Worm (Caenorhabditis elegans) whole organism, young adult: ENCODE results near the gene abu-14.

Experiments used
- B0035.1 ChIP-seq: sonication (generic microtip); optimal IDR thresholded peaks from 2 replicates; lab custom pipeline; 2016; ENCODE audit warnings: missing genetic modification characterization, mild to moderate bottlenecking, missing compliant biosample characterization, missing genotype, missing genetic modification reagents
- B0261.1 ChIP-seq: sonication (generic microtip); optimal IDR thresholded peaks from 2 replicates; lab custom pipeline; 2016; ENCODE audit warnings: mild to moderate bottlenecking, missing genetic modification characterization, moderate library complexity, missing compliant biosample characterization
- D2030.7 ChIP-seq: fragments of 200-800 bp; sonication (Bioruptor generic); IDR thresholded peaks from 2 replicates; pipeline ENCODE4 v1.3.6; 2022; ENCODE audit warnings: missing genetic modification reagents, missing genetic modification characterization, missing compliant biosample characterization
- F23B12.7 ChIP-seq: sonication (generic microtip); optimal IDR thresholded peaks from 2 replicates; lab custom pipeline; 2017; ENCODE audit warnings: missing genetic modification characterization, mild to moderate bottlenecking, missing compliant biosample characterization, antibody characterized with exemption, moderate library complexity; ENCODE audit not compliant: insufficient read depth
- F57C9.4 ChIP-seq: sonication (generic microtip); optimal IDR thresholded peaks from 2 replicates; lab custom pipeline; 2017; ENCODE audit warnings: mild to moderate bottlenecking, missing genetic modification characterization, missing compliant biosample characterization
- T26A5.8 ChIP-seq: sonication (generic microtip); optimal IDR thresholded peaks from 2 replicates; lab custom pipeline; 2016; ENCODE audit warnings: missing genetic modification characterization, missing compliant biosample characterization
- Y56A3A.18 ChIP-seq: fragments of 200-800 bp; sonication (Bioruptor generic); IDR thresholded peaks from 2 replicates; pipeline ENCODE4 v1.3.6; 2022; ENCODE audit warnings: missing genetic modification reagents, missing genetic modification characterization, missing compliant biosample characterization
- ZK185.1 ChIP-seq: sonication (generic microtip); optimal IDR thresholded peaks from 2 replicates; lab custom pipeline; 2016; ENCODE audit warnings: mild to moderate bottlenecking, missing genetic modification characterization, missing compliant biosample characterization; ENCODE audit not compliant: poor library complexity, severe bottlenecking
- attf-3 ChIP-seq: fragments of 200-800 bp; sonication (Bioruptor generic); conservative IDR thresholded peaks from 2 replicates; pipeline ENCODE4 v1.3.6; 2022; ENCODE audit warnings: missing genetic modification reagents, missing genetic modification characterization, missing compliant biosample characterization
- bed-2 ChIP-seq: fragments of 200-800 bp; sonication (Bioruptor generic); IDR thresholded peaks from 2 replicates; pipeline ENCODE4 v1.3.6; 2022; ENCODE audit warnings: missing genetic modification reagents, missing genetic modification characterization, missing compliant biosample characterization
- ccch-3 ChIP-seq: fragments of 200-800 bp; sonication (Bioruptor generic); optimal IDR thresholded peaks from 2 replicates; lab custom pipeline; 2018; ENCODE audit warnings: mild to moderate bottlenecking, missing genetic modification characterization, missing compliant biosample characterization
- cebp-1 ChIP-seq, 2 experiments: fragments of 200-800 bp in 1 of 2; sonication (Bioruptor generic) in 1 of 2; sonication (generic microtip) in 1 of 2; IDR thresholded peaks in 1 of 2; optimal IDR thresholded peaks in 1 of 2; 2 replicates each; pipeline versions ENCODE4 v1.3.6 to Lab custom; 2017 to 2022; ENCODE audit warnings: missing compliant biosample characterization in 2 of 2, missing genetic modification characterization in 2 of 2, mild to moderate bottlenecking in 1 of 2, missing genetic modification reagents in 1 of 2, moderate library complexity in 1 of 2
- cebp-2 ChIP-seq: fragments of 200-800 bp; sonication (Bioruptor generic); IDR thresholded peaks from 2 replicates; pipeline ENCODE4 v1.3.6; 2022; ENCODE audit warnings: missing genetic modification characterization, missing compliant biosample characterization
- ceh-100 ChIP-seq: fragments of 200-800 bp; sonication (Bioruptor generic); IDR thresholded peaks from 2 replicates; pipeline ENCODE4 v1.3.6; 2022; ENCODE audit warnings: missing genetic modification reagents, missing genetic modification characterization, missing compliant biosample characterization
- ceh-27 ChIP-seq: fragments of 200-800 bp; sonication (Bioruptor generic); optimal IDR thresholded peaks from 2 replicates; lab custom pipeline; 2018; ENCODE audit warnings: mild to moderate bottlenecking, missing genetic modification characterization, moderate library complexity, missing compliant biosample characterization
- dox-1 ChIP-seq: fragments of 200-800 bp; sonication (Bioruptor generic); IDR thresholded peaks from 2 replicates; pipeline ENCODE4 v1.3.6; 2022; ENCODE audit warnings: missing genetic modification reagents, missing genetic modification characterization, missing compliant biosample characterization
- efl-1 ChIP-seq: fragments of 150-350 bp; optimal IDR thresholded peaks from 2 replicates; lab custom pipeline; 2014; ENCODE audit warnings: missing biosample characterization, missing genetic modification reagents, missing genetic modification characterization
- egl-18 ChIP-seq: fragments of 200-800 bp; sonication (Bioruptor generic); IDR thresholded peaks from 2 replicates; pipeline ENCODE4 v1.3.6; 2022; ENCODE audit warnings: missing genetic modification reagents, missing genetic modification characterization, missing compliant biosample characterization
- hrde-1 ChIP-seq: sonication (generic microtip); optimal IDR thresholded peaks from 2 replicates; lab custom pipeline; 2016; ENCODE audit warnings: missing genetic modification characterization, mild to moderate bottlenecking, missing compliant biosample characterization, moderate library complexity, missing genotype, missing genetic modification reagents, borderline replicate concordance
- let-526 ChIP-seq: fragments of 200-800 bp; sonication (Bioruptor generic); IDR thresholded peaks from 2 replicates; pipeline ENCODE4 v1.3.6; 2022; ENCODE audit warnings: missing genetic modification reagents, missing genetic modification characterization, missing compliant biosample characterization
- let-607 ChIP-seq, 2 experiments: fragments of 200-800 bp in 1 of 2; sonication (Bioruptor generic) in 1 of 2; sonication (generic microtip) in 1 of 2; optimal IDR thresholded peaks; 2 replicates each; lab custom pipeline; 2016 to 2018; ENCODE audit warnings: mild to moderate bottlenecking in 2 of 2, missing compliant biosample characterization in 2 of 2, missing genetic modification characterization in 2 of 2, moderate library complexity in 2 of 2, missing genotype in 1 of 2
- lin-35 ChIP-seq, 3 experiments: fragments of 150-350 bp in 2 of 3; sonication (generic microtip) in 1 of 3; optimal IDR thresholded peaks; 2 replicates each; lab custom pipeline; 2014 to 2018; ENCODE audit warnings: missing biosample characterization in 3 of 3, missing genetic modification characterization in 3 of 3, missing genetic modification reagents in 3 of 3
- lir-1 ChIP-seq: fragments of 200-800 bp; sonication (Bioruptor generic); conservative IDR thresholded peaks from 2 replicates; pipeline ENCODE4 v1.3.6; 2022; ENCODE audit warnings: missing genetic modification reagents, missing genetic modification characterization, missing compliant biosample characterization
- lsl-1 ChIP-seq: fragments of 200-800 bp; sonication (Bioruptor generic); optimal IDR thresholded peaks from 2 replicates; lab custom pipeline; 2018; ENCODE audit warnings: mild to moderate bottlenecking, missing genetic modification characterization, moderate library complexity, missing compliant biosample characterization
- mes-4 ChIP-seq: sonication (generic microtip); optimal IDR thresholded peaks from 2 replicates; lab custom pipeline; 2016; ENCODE audit warnings: missing genotype, missing genetic modification characterization, missing compliant biosample characterization
- mxl-1 ChIP-seq: sonication (generic microtip); optimal IDR thresholded peaks from 2 replicates; lab custom pipeline; 2016; ENCODE audit warnings: missing genetic modification characterization, missing compliant biosample characterization
- nfya-2 ChIP-seq: fragments of 200-800 bp; sonication (Bioruptor generic); IDR thresholded peaks from 2 replicates; pipeline ENCODE4 v1.3.6; 2022; ENCODE audit warnings: missing genetic modification reagents, missing genetic modification characterization, missing compliant biosample characterization
- nfyb-1 ChIP-seq: fragments of 200-800 bp; sonication (Bioruptor generic); IDR thresholded peaks from 2 replicates; pipeline ENCODE4 v1.3.6; 2022; ENCODE audit warnings: missing genetic modification reagents, missing genetic modification characterization, missing compliant biosample characterization
- nhr-120 ChIP-seq: fragments of 200-800 bp; sonication (Bioruptor generic); IDR thresholded peaks from 2 replicates; pipeline ENCODE4 v1.3.6; 2022; ENCODE audit warnings: missing genetic modification characterization, missing compliant biosample characterization
- snpc-1.3 ChIP-seq: sonication (generic microtip); optimal IDR thresholded peaks from 2 replicates; lab custom pipeline; 2017; ENCODE audit warnings: missing genetic modification characterization, mild to moderate bottlenecking, missing compliant biosample characterization, antibody characterized with exemption, moderate library complexity, missing genotype, missing genetic modification reagents; ENCODE audit not compliant: insufficient read depth
- tlf-1 ChIP-seq: fragments of 200-800 bp; sonication (Bioruptor generic); optimal IDR thresholded peaks from 2 replicates; lab custom pipeline; 2018; ENCODE audit warnings: mild to moderate bottlenecking, missing genetic modification characterization, missing compliant biosample characterization
- unc-62 ChIP-seq: fragments of 150-350 bp; optimal IDR thresholded peaks from 2 replicates; lab custom pipeline; 2014; ENCODE audit warnings: missing biosample characterization, missing genetic modification reagents, missing genetic modification characterization
- ztf-28 ChIP-seq: fragments of 200-800 bp; sonication (Bioruptor generic); IDR thresholded peaks from 2 replicates; pipeline ENCODE4 v1.3.6; 2022; ENCODE audit warnings: missing genetic modification reagents, missing genetic modification characterization, missing compliant biosample characterization
- ztf-6 ChIP-seq: fragments of 200-800 bp; sonication (Bioruptor generic); IDR thresholded peaks from 2 replicates; pipeline ENCODE4 v1.3.6; 2022; ENCODE audit warnings: missing genetic modification reagents, missing genetic modification characterization, missing compliant biosample characterization

abu-14 gene

ce11 chrII:9241610-9242009, 14.6 kb upstream of the abu-14 start:
- TF ChIP-seq nfya-2 (GFP tag; lab: Robert Waterston, UW) (no peak), cebp-1 (GFP tag; IDR thresholded peaks at IDR 0.05; lab: Robert Waterston, UW) (no peak), cebp-1 (tag; optimal IDR thresholded peaks at IDR 0.05; lab: Kevin White, UChicago) (no peak)

- TF ChIP-seq snpc-1.3 (tag; lab: Kevin White, UChicago) = no peak
- TF ChIP-seq lsl-1 (GFP tag; lab: Kevin White, UChicago) = no peak
- TF ChIP-seq dox-1 (GFP tag; lab: Robert Waterston, UW) = no peak
- TF ChIP-seq cebp-2 = no peak
- TF ChIP-seq ceh-100 (GFP tag; lab: Robert Waterston, UW) = no peak
- TF ChIP-seq, all 124 proteins: peak for 0
Measured at ce11 chrII:9237719-9238118, 10.7 kb upstream of the abu-14 start.

ce11 chrII:9236972-9237371, 10.0 kb upstream of the abu-14 start:
- no peak for TF ChIP-seq B0261.1
- no peak for TF ChIP-seq mxl-1 (tag; lab: Kevin White, UChicago)

ce11 chrII:9236283-9236682, 9.3 kb upstream of the abu-14 start, which contains the start of gene T26C5.3:
TSS of gene T26C5.3 (plus strand) at chrII:9236583.
- TF ChIP-seq D2030.7 (GFP tag; lab: Robert Waterston, UW) = no peak
- no peak for TF ChIP-seq F23B12.7 (tag; lab: Kevin White, UChicago)
- TF ChIP-seq egl-18 = no peak
- no peak for TF ChIP-seq nfyb-1 (GFP tag; lab: Robert Waterston, UW)
- no peak for TF ChIP-seq F57C9.4 (tag; lab: Kevin White, UChicago)
- TF ChIP-seq unc-62 = no peak
- TF ChIP-seq let-607 (tag; optimal IDR thresholded peaks at IDR 0.05; lab: Kevin White, UChicago) = no peak
- no peak for TF ChIP-seq tlf-1 (GFP tag; lab: Kevin White, UChicago)
- TF ChIP-seq dox-1 (GFP tag; lab: Robert Waterston, UW) = no peak

- TF ChIP-seq efl-1 (GFP tag; lab: Kevin White, UChicago) = no peak
Measured at ce11 chrII:9233813-9234212, 6.8 kb upstream of the abu-14 start.

- no peak for TF ChIP-seq B0035.1
- no peak for TF ChIP-seq Y56A3A.18
- TF ChIP-seq lir-1 (GFP tag; lab: Robert Waterston, UW) = no peak
- TF ChIP-seq hrde-1 (tag; lab: Kevin White, UChicago) = no peak
- no peak for TF ChIP-seq nhr-120 (GFP tag; lab: Robert Waterston, UW)
- no peak for TF ChIP-seq mxl-1 (tag; lab: Kevin White, UChicago)
- no peak for TF ChIP-seq cebp-2
- no peak for TF ChIP-seq attf-3
- no peak for TF ChIP-seq bed-2 (GFP tag; lab: Robert Waterston, UW)
Measured at ce11 chrII:9232923-9233322, 5.9 kb upstream of the abu-14 start, which contains the start of gene T26C5.2. TSS of gene T26C5.2 (plus strand) at chrII:9233223.

- TF ChIP-seq ceh-27 (GFP tag; lab: Kevin White, UChicago) = no peak
- no peak for TF ChIP-seq lin-35 (GFP tag; optimal IDR thresholded peaks at IDR 0.05; lab: Kevin White, UChicago)
- no peak for TF ChIP-seq ztf-6 (GFP tag; lab: Robert Waterston, UW)
- TF ChIP-seq ccch-3 (GFP tag; lab: Kevin White, UChicago) = no peak
- no peak for TF ChIP-seq mes-4 (tag; lab: Kevin White, UChicago)
- no peak for TF ChIP-seq ZK185.1 (tag; lab: Kevin White, UChicago)
- TF ChIP-seq ztf-28 (GFP tag; lab: Robert Waterston, UW) = no peak
- TF ChIP-seq let-526 (GFP tag; lab: Robert Waterston, UW) = no peak
- TF ChIP-seq T26A5.8 (tag; lab: Kevin White, UChicago) = no peak
Measured at ce11 chrII:9232493-9232892, 5.5 kb upstream of the abu-14 start.
